Fruit fly (Drosophila melanogaster) whole organism, adult: ENCODE data around the gene scrt.

ENCODE experiments used
- CG11617 ChIP-seq: fragments of 200-800 bp; sonication (Bioruptor generic); optimal IDR thresholded peaks from 2 replicates; lab custom pipeline; 2017; ENCODE audit warnings: mild to moderate bottlenecking, missing biosample characterization, missing genetic modification reagents, missing genetic modification characterization
- CG12768 ChIP-seq: fragments of 200-800 bp; sonication (Bioruptor generic); optimal IDR thresholded peaks from 2 replicates; lab custom pipeline; 2017; ENCODE audit warnings: missing biosample characterization, missing genetic modification characterization, mild to moderate bottlenecking, moderate library complexity, missing genetic modification reagents
- CG14711 ChIP-seq: fragments of 200-800 bp; sonication (Bioruptor generic); optimal IDR thresholded peaks from 2 replicates; lab custom pipeline; 2018; ENCODE audit warnings: missing biosample characterization, mild to moderate bottlenecking, missing genetic modification characterization, moderate library complexity
- CG1620 ChIP-seq: fragments of 200-800 bp; sonication (Bioruptor generic); optimal IDR thresholded peaks from 2 replicates; lab custom pipeline; 2016; ENCODE audit warnings: missing biosample characterization, missing genetic modification characterization
- CG33017 ChIP-seq: fragments of 200-800 bp; sonication (Bioruptor generic); optimal IDR thresholded peaks from 2 replicates; lab custom pipeline; 2018; ENCODE audit warnings: missing biosample characterization, mild to moderate bottlenecking, missing genetic modification characterization, moderate library complexity
- CG5204 ChIP-seq: fragments of 200-800 bp; sonication (Bioruptor generic); optimal IDR thresholded peaks from 2 replicates; lab custom pipeline; 2016; ENCODE audit warnings: missing biosample characterization, missing genetic modification characterization
- CG7045 ChIP-seq: fragments of 200-800 bp; sonication (Bioruptor generic); optimal IDR thresholded peaks from 2 replicates; lab custom pipeline; 2017; ENCODE audit warnings: missing biosample characterization, mild to moderate bottlenecking, missing genetic modification characterization
- CG7101 ChIP-seq: fragments of 200-800 bp; sonication (Bioruptor generic); optimal IDR thresholded peaks from 2 replicates; lab custom pipeline; 2018; ENCODE audit warnings: missing biosample characterization, mild to moderate bottlenecking, missing genetic modification characterization, moderate library complexity
- Clk ChIP-seq: fragments of 200-800 bp; sonication (Bioruptor generic); optimal IDR thresholded peaks from 2 replicates; lab custom pipeline; 2017; ENCODE audit warnings: missing biosample characterization, missing genetic modification characterization
- Crg-1 ChIP-seq: fragments of 200-800 bp; sonication (Bioruptor generic); optimal IDR thresholded peaks from 2 replicates; lab custom pipeline; 2016; ENCODE audit warnings: missing biosample characterization, missing genetic modification characterization
- Hr96 ChIP-seq: fragments of 200-800 bp; sonication (Bioruptor generic); optimal IDR thresholded peaks from 2 replicates; lab custom pipeline; 2016; ENCODE audit warnings: missing biosample characterization, missing genetic modification characterization
- Mnt ChIP-seq: fragments of 200-800 bp; sonication (Bioruptor generic); optimal IDR thresholded peaks from 2 replicates; lab custom pipeline; 2016; ENCODE audit warnings: missing biosample characterization, mild to moderate bottlenecking, missing genetic modification characterization
- bab1 ChIP-seq: fragments of 200-800 bp; sonication (Bioruptor generic); optimal IDR thresholded peaks from 3 replicates; lab custom pipeline; 2019; ENCODE audit warnings: missing biosample characterization, mild to moderate bottlenecking, missing genetic modification characterization, moderate library complexity
- cic ChIP-seq: fragments of 200-800 bp; sonication (Bioruptor generic); optimal IDR thresholded peaks from 2 replicates; lab custom pipeline; 2017; ENCODE audit warnings: missing biosample characterization, mild to moderate bottlenecking, missing genetic modification characterization, moderate library complexity
- cnc ChIP-seq, 2 experiments: fragments of >200 bp; optimal IDR thresholded peaks; 2 replicates each; lab custom pipeline; 2017
- kay ChIP-seq: fragments of 200-800 bp; sonication (Bioruptor generic); peaks from one replicate; lab custom pipeline; 2016; ENCODE audit warnings: missing biosample characterization, missing genetic modification characterization, borderline replicate concordance
- ovo ChIP-seq: fragments of 200-800 bp; sonication (Bioruptor generic); optimal IDR thresholded peaks from 2 replicates; lab custom pipeline; 2016; ENCODE audit warnings: missing biosample characterization, missing genetic modification characterization
- pad ChIP-seq: fragments of 200-800 bp; sonication (Bioruptor generic); optimal IDR thresholded peaks from 3 replicates; lab custom pipeline; 2017; ENCODE audit warnings: missing biosample characterization, missing genetic modification characterization, mild to moderate bottlenecking, moderate library complexity, missing genetic modification reagents
- tj ChIP-seq: fragments of 200-800 bp; sonication (Bioruptor generic); optimal IDR thresholded peaks from 3 replicates; lab custom pipeline; 2017; ENCODE audit warnings: missing biosample characterization, mild to moderate bottlenecking, missing genetic modification characterization, moderate library complexity
- toe ChIP-seq: fragments of 200-800 bp; sonication (Bioruptor generic); optimal IDR thresholded peaks from 2 replicates; lab custom pipeline; 2016; ENCODE audit warnings: missing biosample characterization, missing genetic modification characterization

scrt gene

dm6 chr3L:4026506-4026868, 42.8 kb downstream of the scrt start, which contains the start of gene Gr64a:
Gene Gr64a, plus strand, starts transcription at chr3L:4026769.
- TF ChIP-seq CG1620 (GFP tag; lab: Kevin White, UChicago) (no peak), cic (GFP tag; lab: Kevin White, UChicago) (no peak), CG33017 (tag; lab: Kevin White, UChicago) (no peak), cnc (optimal IDR thresholded peaks at IDR 0.05; lab: Kevin White, UChicago) (no peak), tj (GFP tag; lab: Kevin White, UChicago) (no peak), Hr96 (GFP tag; lab: Kevin White, UChicago) (no peak), bab1 (no peak), pad (GFP tag; lab: Kevin White, UChicago) (no peak), CG7101 (tag; lab: Kevin White, UChicago) (no peak), CG7045 (GFP tag; lab: Kevin White, UChicago) (no peak), kay (no peak), Clk (GFP tag; lab: Kevin White, UChicago) (no peak), CG12768 (GFP tag; lab: Kevin White, UChicago) (no peak), CG14711 (tag; lab: Kevin White, UChicago) (no peak), CG11617 (GFP tag; lab: Kevin White, UChicago) (no peak)

- TF ChIP-seq tj (GFP tag; lab: Kevin White, UChicago) (no peak), CG5204 (no peak), bab1 (no peak), Crg-1 (GFP tag; lab: Kevin White, UChicago) (no peak), toe (GFP tag; lab: Kevin White, UChicago) (no peak), pad (GFP tag; lab: Kevin White, UChicago) (no peak), Hr96 (GFP tag; lab: Kevin White, UChicago) (no peak), CG14711 (tag; lab: Kevin White, UChicago) (no peak), CG11617 (GFP tag; lab: Kevin White, UChicago) (no peak), CG12768 (GFP tag; lab: Kevin White, UChicago) (no peak)
Observed at dm6 chr3L:4028305-4028704, 44.6 kb downstream of the scrt start, which contains the start of the genes Gr64b and Gr64c. Gene Gr64b, plus strand, starts transcription at chr3L:4028605. Gene Gr64c, plus strand, starts transcription at chr3L:4028605.

- TF ChIP-seq cic (GFP tag; lab: Kevin White, UChicago) (no peak), CG7101 (tag; lab: Kevin White, UChicago) (no peak), bab1 (no peak), CG33017 (tag; lab: Kevin White, UChicago) (no peak), Clk (GFP tag; lab: Kevin White, UChicago) (no peak), Mnt (GFP tag; lab: Kevin White, UChicago) (no peak), CG1620 (GFP tag; lab: Kevin White, UChicago) (no peak), CG7045 (GFP tag; lab: Kevin White, UChicago) (no peak), cnc (optimal IDR thresholded peaks at IDR 0.05; lab: Kevin White, UChicago) (no peak), CG14711 (tag; lab: Kevin White, UChicago) (no peak), CG5204 (no peak), Hr96 (GFP tag; lab: Kevin White, UChicago) (no peak), CG11617 (GFP tag; lab: Kevin White, UChicago) (no peak), tj (GFP tag; lab: Kevin White, UChicago) (no peak), kay (no peak), ovo (GFP tag; lab: Kevin White, UChicago) (no peak), pad (GFP tag; lab: Kevin White, UChicago) (no peak), Crg-1 (GFP tag; lab: Kevin White, UChicago) (no peak), CG12768 (GFP tag; lab: Kevin White, UChicago) (no peak), toe (GFP tag; lab: Kevin White, UChicago) (no peak)
Observed at dm6 chr3L:4031762-4032161, 48.1 kb downstream of the scrt start, which contains the start of the genes Gr64d and Gr64e. Gene Gr64d, plus strand, starts transcription at chr3L:4032062. Gene Gr64e, plus strand, starts transcription at chr3L:4032141.

dm6 chr3L:4035499-4035898, 51.8 kb downstream of the scrt start, which contains the start of gene Gr64f:
Gene Gr64f, plus strand, starts transcription at chr3L:4035799.
- no peak for TF ChIP-seq bab1
- TF ChIP-seq Crg-1 (GFP tag; lab: Kevin White, UChicago), result no peak
- no peak for TF ChIP-seq kay
- TF ChIP-seq CG33017 (tag; lab: Kevin White, UChicago), result no peak
- no peak for TF ChIP-seq cnc (optimal IDR thresholded peaks at IDR 0.05; lab: Kevin White, UChicago)
- no peak for TF ChIP-seq CG11617 (GFP tag; lab: Kevin White, UChicago)
- TF ChIP-seq CG7101 (tag; lab: Kevin White, UChicago), result no peak
- no peak for TF ChIP-seq tj (GFP tag; lab: Kevin White, UChicago)
- no peak for TF ChIP-seq ovo (GFP tag; lab: Kevin White, UChicago)
- no peak for TF ChIP-seq CG12768 (GFP tag; lab: Kevin White, UChicago)
- TF ChIP-seq CG7045 (GFP tag; lab: Kevin White, UChicago), result no peak
- TF ChIP-seq CG5204, result no peak
- no peak for TF ChIP-seq pad (GFP tag; lab: Kevin White, UChicago)
- TF ChIP-seq Hr96 (GFP tag; lab: Kevin White, UChicago), result no peak
- TF ChIP-seq CG1620 (GFP tag; lab: Kevin White, UChicago), result no peak
- no peak for TF ChIP-seq Clk (GFP tag; lab: Kevin White, UChicago)
- no peak for TF ChIP-seq Mnt (GFP tag; lab: Kevin White, UChicago)
- TF ChIP-seq CG14711 (tag; lab: Kevin White, UChicago), result no peak

- TF ChIP-seq CG7101 (tag; lab: Kevin White, UChicago) (peak; percentile 76), kay (peak; percentile 90), toe (GFP tag; lab: Kevin White, UChicago) (peak; percentile 74), CG7045 (GFP tag; lab: Kevin White, UChicago) (peak; percentile 67), bab1 (no peak), CG33017 (tag; lab: Kevin White, UChicago) (peak; percentile 51), Crg-1 (GFP tag; lab: Kevin White, UChicago) (peak; percentile 67), Hr96 (GFP tag; lab: Kevin White, UChicago) (peak; percentile 19), Mnt (GFP tag; lab: Kevin White, UChicago) (peak; percentile 59), tj (GFP tag; lab: Kevin White, UChicago) (peak; percentile 23), CG14711 (tag; lab: Kevin White, UChicago) (peak; percentile 84), CG1620 (GFP tag; lab: Kevin White, UChicago) (peak; percentile 29), cic (GFP tag; lab: Kevin White, UChicago) (no peak), ovo (GFP tag; lab: Kevin White, UChicago) (peak; percentile 62), CG11617 (GFP tag; lab: Kevin White, UChicago) (peak; percentile 68), pad (GFP tag; lab: Kevin White, UChicago) (peak; percentile 58), Clk (GFP tag; lab: Kevin White, UChicago) (peak; percentile 64), CG12768 (GFP tag; lab: Kevin White, UChicago) (peak; percentile 50), CG5204 (peak; percentile 62), cnc (optimal IDR thresholded peaks at IDR 0.05; lab: Kevin White, UChicago) (no peak)
Observed at dm6 chr3L:4040247-4040925, 56.7 kb downstream of the scrt start, which contains the start of the genes CG11593 and Rcd5. Gene CG11593, minus strand, starts transcription at chr3L:4040482. Gene Rcd5, plus strand, starts transcription at chr3L:4040529.
